1 fruit fly cellular context compared by ENCODE assay signal in genomic region chrX:12012149-12013097, dm6.
TF ChIP-seq lines count a peak whose summit lies in the region.

Gene CG1492, minus strand, starts transcription at chrX:12012211.
Gene regucalcin, plus strand, starts transcription at chrX:12012377.

TF ChIP-seq in whole organism, embryonic, 481 proteins besides CTCF, POLR2A, EP300 and RAD21 (continued from another document):
- TF ChIP-seq CG6689 (GFP tag; IDR thresholded peaks at IDR 0.05; lab: Robert Waterston, UW) (no peak), cwo (GFP tag; optimal IDR thresholded peaks at IDR 0.05; lab: Kevin White, UChicago) (no peak), caup (GFP tag; optimal IDR thresholded peaks at IDR 0.05; lab: Kevin White, UChicago; ENCODE audit: severe bottlenecking) (no peak), slbo (GFP tag; IDR thresholded peaks at IDR 0.05; lab: Robert Waterston, UW) (no peak), CG1233 (GFP tag; optimal IDR thresholded peaks at IDR 0.05; lab: Kevin White, UChicago) (no peak), ken (GFP tag; IDR thresholded peaks at IDR 0.05; lab: Robert Waterston, UW) (no peak), lab (GFP tag; optimal IDR thresholded peaks at IDR 0.05; lab: Kevin White, UChicago) (no peak), CG30020 (tag; optimal IDR thresholded peaks at IDR 0.05; lab: Kevin White, UChicago) (peak; percentile 13), CG1647 (GFP tag; optimal IDR thresholded peaks at IDR 0.05; lab: Kevin White, UChicago) (no peak), nmo (GFP tag; optimal IDR thresholded peaks at IDR 0.05; lab: Kevin White, UChicago) (peak; percentile 21), dm (GFP tag; optimal IDR thresholded peaks at IDR 0.05; lab: Kevin White, UChicago) (no peak), CG13424 (tag; optimal IDR thresholded peaks at IDR 0.05; lab: Kevin White, UChicago) (no peak), Adf1 (GFP tag; IDR thresholded peaks at IDR 0.05; lab: Robert Waterston, UW) (no peak), CG12299 (tag; optimal IDR thresholded peaks at IDR 0.05; lab: Kevin White, UChicago) (no peak), disco-r (GFP tag; optimal IDR thresholded peaks at IDR 0.05; lab: Kevin White, UChicago) (no peak), lilli (GFP tag; optimal IDR thresholded peaks at IDR 0.05; lab: Kevin White, UChicago) (peak; percentile 14), CG11085 (GFP tag; IDR thresholded peaks at IDR 0.05; lab: Robert Waterston, UW) (no peak), CkIIα-i1 (GFP tag; IDR thresholded peaks at IDR 0.05; lab: Robert Waterston, UW) (no peak), CG12744 (GFP tag; optimal IDR thresholded peaks at IDR 0.05; lab: Kevin White, UChicago) (no peak), scrt (GFP tag; optimal IDR thresholded peaks at IDR 0.05; lab: Kevin White, UChicago) (no peak), CG3838 (GFP tag; optimal IDR thresholded peaks at IDR 0.05; lab: Kevin White, UChicago) (no peak), gce (GFP tag; IDR thresholded peaks at IDR 0.05; lab: Robert Waterston, UW) (no peak), CG14710 (tag; optimal IDR thresholded peaks at IDR 0.05; lab: Kevin White, UChicago) (peak; percentile 47), CG15696 (tag; optimal IDR thresholded peaks at IDR 0.05; lab: Kevin White, UChicago) (no peak), CG3065 (GFP tag; optimal IDR thresholded peaks at IDR 0.05; lab: Kevin White, UChicago) (no peak), Atf3 (GFP tag; optimal IDR thresholded peaks at IDR 0.05; lab: Kevin White, UChicago) (no peak), seq (GFP tag; IDR thresholded peaks at IDR 0.05; lab: Robert Waterston, UW) (no peak), btn (GFP tag; optimal IDR thresholded peaks at IDR 0.05; lab: Kevin White, UChicago) (no peak), Opbp (GFP tag; IDR thresholded peaks at IDR 0.05; lab: Robert Waterston, UW; ENCODE audit: partially characterized antibody) (peak; percentile 53; the same call in 1 of the 3 replicates), bbx (GFP tag; IDR thresholded peaks at IDR 0.05; lab: Robert Waterston, UW; ENCODE audit: partially characterized antibody) (peak; percentile 32; the same call in 1 of the 2 replicates), CoRest (tag; optimal IDR thresholded peaks at IDR 0.05; lab: Kevin White, UChicago) (no peak), CG8290 (GFP tag; optimal IDR thresholded peaks at IDR 0.05; lab: Kevin White, UChicago) (peak; percentile 32), CG8290 (tag; optimal IDR thresholded peaks at IDR 0.05; lab: Kevin White, UChicago) (peak in 1 of 2 experiments; percentile 14), Hey (tag; optimal IDR thresholded peaks at IDR 0.05; lab: Kevin White, UChicago) (no peak), zf30C (GFP tag; optimal IDR thresholded peaks at IDR 0.05; lab: Kevin White, UChicago) (no peak), Taf1 (GFP tag; IDR thresholded peaks at IDR 0.05; lab: Robert Waterston, UW) (no peak), sc (optimal IDR thresholded peaks at IDR 0.05; lab: Kevin White, UChicago) (no peak), sc (GFP tag; optimal IDR thresholded peaks at IDR 0.05; lab: Kevin White, UChicago) (no peak), Awh (GFP tag; IDR thresholded peaks at IDR 0.05; lab: Robert Waterston, UW) (no peak), Doc3 (GFP tag; IDR thresholded peaks at IDR 0.05; lab: Robert Waterston, UW; ENCODE audit: partially characterized antibody) (no peak), CG1529 (GFP tag; optimal IDR thresholded peaks at IDR 0.05; lab: Kevin White, UChicago) (no peak), vvl (GFP tag; IDR thresholded peaks at IDR 0.05; lab: Robert Waterston, UW) (no peak), gem (tag; optimal IDR thresholded peaks at IDR 0.05; lab: Kevin White, UChicago) (no peak), Oaz (GFP tag; IDR thresholded peaks at IDR 0.05; lab: Robert Waterston, UW) (no peak), dpn (GFP tag; optimal IDR thresholded peaks at IDR 0.05; lab: Kevin White, UChicago) (no peak), CG7372 (GFP tag; IDR thresholded peaks at IDR 0.05; lab: Robert Waterston, UW) (no peak), CG7357 (GFP tag; IDR thresholded peaks at IDR 0.05; lab: Robert Waterston, UW) (no peak), gt (GFP tag; IDR thresholded peaks at IDR 0.05; lab: Robert Waterston, UW) (no peak), CG4328 (GFP tag; optimal IDR thresholded peaks at IDR 0.05; lab: Kevin White, UChicago) (no peak), repo (GFP tag; optimal IDR thresholded peaks at IDR 0.05; lab: Kevin White, UChicago) (no peak), CG34224 (GFP tag; IDR thresholded peaks at IDR 0.05; lab: Robert Waterston, UW; ENCODE audit: partially characterized antibody) (peak; percentile 50; the same call in 1 of the 3 replicates), CG13287 (GFP tag; IDR thresholded peaks at IDR 0.05; lab: Robert Waterston, UW; ENCODE audit: partially characterized antibody) (peak; percentile 59), ham (GFP tag; IDR thresholded peaks at IDR 0.05; lab: Robert Waterston, UW) (no peak), az2 (GFP tag; optimal IDR thresholded peaks at IDR 0.05; lab: Kevin White, UChicago) (no peak), HLH4C (GFP tag; IDR thresholded peaks at IDR 0.05; lab: Robert Waterston, UW; ENCODE audit: partially characterized antibody) (0 out of 3 replicates have a peak, but pooled peaks have one; percentile 42)
